Worm (Caenorhabditis elegans) whole organism, late embryonic: ENCODE results near the gene clec-52.
A peak's percentile ranks its signal among the peaks of the same experiment; 100 is the strongest.

Source experiments
- C38D4.7 ChIP-seq: fragments of 200-800 bp; sonication (Bioruptor generic); optimal IDR thresholded peaks from 2 replicates; lab custom pipeline; 2018; ENCODE audit warnings: mild to moderate bottlenecking, missing genetic modification characterization, moderate library complexity, missing compliant biosample characterization
- F13H6.1 ChIP-seq: sonication (generic microtip); optimal IDR thresholded peaks from 2 replicates; lab custom pipeline; 2016; ENCODE audit warnings: missing genetic modification characterization, missing compliant biosample characterization
- K02D7.2 ChIP-seq: sonication (generic microtip); optimal IDR thresholded peaks from 2 replicates; lab custom pipeline; 2017; ENCODE audit warnings: mild to moderate bottlenecking, missing genetic modification characterization, missing compliant biosample characterization
- T23F11.4 ChIP-seq: fragments of 200-800 bp; sonication (Bioruptor generic); optimal IDR thresholded peaks from 2 replicates; lab custom pipeline; 2018; ENCODE audit warnings: mild to moderate bottlenecking, missing genetic modification characterization, missing compliant biosample characterization
- ahr-1 ChIP-seq: sonication (generic microtip); optimal IDR thresholded peaks from 2 replicates; lab custom pipeline; 2016; ENCODE audit warnings: missing genetic modification characterization, missing compliant biosample characterization
- ama-1 ChIP-seq: fragments of 150-350 bp; optimal IDR thresholded peaks from 2 replicates; lab custom pipeline; 2014
- ceh-18 ChIP-seq: sonication (generic microtip); optimal IDR thresholded peaks from 2 replicates; lab custom pipeline; 2016; ENCODE audit warnings: missing genetic modification characterization, missing compliant biosample characterization
- ceh-22 ChIP-seq: sonication (generic microtip); optimal IDR thresholded peaks from 2 replicates; lab custom pipeline; 2017; ENCODE audit warnings: missing biosample characterization, missing genetic modification characterization
- ceh-31 ChIP-seq: sonication (generic microtip); optimal IDR thresholded peaks from 2 replicates; lab custom pipeline; 2016; ENCODE audit warnings: missing genetic modification characterization, missing compliant biosample characterization
- ceh-48 ChIP-seq: sonication (generic microtip); optimal IDR thresholded peaks from 2 replicates; lab custom pipeline; 2016; ENCODE audit warnings: missing genetic modification characterization, inconsistent platforms, missing compliant biosample characterization
- ceh-6 ChIP-seq: fragments of 200-800 bp; sonication (Bioruptor generic); optimal IDR thresholded peaks from 2 replicates; lab custom pipeline; 2018; ENCODE audit warnings: mild to moderate bottlenecking, missing genetic modification characterization, missing compliant biosample characterization
- elt-2 ChIP-seq: sonication (generic microtip); optimal IDR thresholded peaks from 2 replicates; lab custom pipeline; 2016; ENCODE audit warnings: missing genetic modification reagents, missing genetic modification characterization, missing compliant biosample characterization
- elt-4 ChIP-seq: sonication (generic microtip); optimal IDR thresholded peaks from 2 replicates; lab custom pipeline; 2016; ENCODE audit warnings: missing genetic modification characterization, missing compliant biosample characterization
- eyg-1 ChIP-seq: sonication (generic microtip); optimal IDR thresholded peaks from 2 replicates; lab custom pipeline; 2016; ENCODE audit warnings: missing genotype, missing genetic modification characterization, missing compliant biosample characterization
- fkh-6 ChIP-seq: sonication (generic microtip); optimal IDR thresholded peaks from 2 replicates; lab custom pipeline; 2016; ENCODE audit warnings: missing genetic modification characterization, missing compliant biosample characterization
- gmeb-2 ChIP-seq: sonication (generic microtip); optimal IDR thresholded peaks from 2 replicates; lab custom pipeline; 2016; ENCODE audit warnings: missing genetic modification characterization, inconsistent platforms, missing compliant biosample characterization
- hlh-13 ChIP-seq: fragments of 200-800 bp; sonication (Bioruptor generic); optimal IDR thresholded peaks from 2 replicates; lab custom pipeline; 2018; ENCODE audit warnings: mild to moderate bottlenecking, missing genetic modification characterization, missing compliant biosample characterization
- hlh-6 ChIP-seq: sonication (generic microtip); optimal IDR thresholded peaks from 2 replicates; lab custom pipeline; 2016; ENCODE audit warnings: missing genotype, missing genetic modification characterization, missing compliant biosample characterization
- hlh-8 ChIP-seq: sonication (generic microtip); optimal IDR thresholded peaks from 2 replicates; lab custom pipeline; 2016; ENCODE audit warnings: missing genotype, missing genetic modification characterization, missing compliant biosample characterization
- lim-6 ChIP-seq: sonication (generic microtip); optimal IDR thresholded peaks from 2 replicates; lab custom pipeline; 2016; ENCODE audit warnings: missing genetic modification characterization, missing compliant biosample characterization
- madf-2 ChIP-seq: sonication (generic microtip); optimal IDR thresholded peaks from 2 replicates; lab custom pipeline; 2017; ENCODE audit warnings: missing genetic modification characterization, missing compliant biosample characterization
- mec-3 ChIP-seq: sonication (generic microtip); optimal IDR thresholded peaks from 2 replicates; lab custom pipeline; 2016; ENCODE audit warnings: borderline replicate concordance, missing genetic modification characterization, missing compliant biosample characterization
- nfya-1 ChIP-seq: sonication (generic microtip); optimal IDR thresholded peaks from 2 replicates; lab custom pipeline; 2017; ENCODE audit warnings: missing genetic modification characterization, mild to moderate bottlenecking, missing compliant biosample characterization, antibody characterized with exemption, moderate library complexity
- nhr-11 ChIP-seq: fragments of 150-350 bp; optimal IDR thresholded peaks from 2 replicates; lab custom pipeline; 2014; ENCODE audit warnings: missing biosample characterization, missing genetic modification characterization
- nhr-232 ChIP-seq: sonication (generic microtip); optimal IDR thresholded peaks from 2 replicates; lab custom pipeline; 2016; ENCODE audit warnings: missing genetic modification characterization, missing compliant biosample characterization
- npax-4 ChIP-seq: sonication (generic microtip); optimal IDR thresholded peaks from 2 replicates; lab custom pipeline; 2016; ENCODE audit warnings: missing genetic modification characterization, missing compliant biosample characterization
- pag-3 ChIP-seq: sonication (generic microtip); optimal IDR thresholded peaks from 2 replicates; lab custom pipeline; 2016; ENCODE audit warnings: missing compliant biosample characterization, missing genetic modification characterization, borderline replicate concordance
- pha-2 ChIP-seq: sonication (generic microtip); optimal IDR thresholded peaks from 2 replicates; lab custom pipeline; 2017; ENCODE audit warnings: mild to moderate bottlenecking, missing genetic modification characterization, missing compliant biosample characterization
- rnt-1 ChIP-seq: sonication (generic microtip); optimal IDR thresholded peaks from 2 replicates; lab custom pipeline; 2016; ENCODE audit warnings: missing genetic modification characterization, missing compliant biosample characterization
- sdc-2 ChIP-seq: sonication (generic microtip); optimal IDR thresholded peaks from 2 replicates; lab custom pipeline; 2016; ENCODE audit warnings: missing genotype, missing genetic modification characterization, missing compliant biosample characterization
- sox-4 ChIP-seq: sonication (generic microtip); optimal IDR thresholded peaks from 2 replicates; lab custom pipeline; 2017; ENCODE audit warnings: mild to moderate bottlenecking, missing genetic modification characterization, inconsistent platforms, missing compliant biosample characterization
- tbx-7 ChIP-seq: sonication (generic microtip); optimal IDR thresholded peaks from 2 replicates; lab custom pipeline; 2016; ENCODE audit warnings: missing genotype, missing genetic modification characterization, missing compliant biosample characterization
- ttx-3 ChIP-seq: sonication (generic microtip); optimal IDR thresholded peaks from 2 replicates; lab custom pipeline; 2016; ENCODE audit warnings: missing genetic modification reagents, missing genetic modification characterization, missing compliant biosample characterization
- unc-3 ChIP-seq, 2 experiments: fragments of 200-800 bp in 1 of 2; sonication (Bioruptor generic) in 1 of 2; sonication (generic microtip) in 1 of 2; conservative IDR thresholded peaks in 1 of 2; optimal IDR thresholded peaks in 1 of 2; 2 replicates each; pipeline versions ENCODE4 v1.3.6 to Lab custom; 2016 to 2022; ENCODE audit warnings: missing compliant biosample characterization in 2 of 2, missing genetic modification characterization in 2 of 2, missing genetic modification reagents in 1 of 2
- unc-42 ChIP-seq: sonication (generic microtip); optimal IDR thresholded peaks from 2 replicates; lab custom pipeline; 2016; ENCODE audit warnings: missing genotype, missing genetic modification characterization, missing compliant biosample characterization
- unc-86 ChIP-seq: sonication (generic microtip); optimal IDR thresholded peaks from 2 replicates; lab custom pipeline; 2016; ENCODE audit warnings: missing genetic modification characterization, missing compliant biosample characterization

clec-52 gene

ce11 chrIV:8206314-8206713 lies 37.8 kb upstream of the clec-52 start, which contains the start of gene svh-1:
svh-1 (plus strand) TSS chrIV:8206614.
- TF ChIP-seq npax-4 (tag; lab: Kevin White, UChicago) (no peak), mec-3 (tag; lab: Kevin White, UChicago) (no peak), ceh-22 (tag; lab: Kevin White, UChicago) (no peak), unc-86 (tag; lab: Kevin White, UChicago) (no peak), rnt-1 (no peak), sox-4 (tag; lab: Kevin White, UChicago) (no peak), nhr-232 (tag; lab: Kevin White, UChicago) (no peak), tbx-7 (tag; lab: Kevin White, UChicago) (no peak), ttx-3 (tag; lab: Kevin White, UChicago) (no peak), elt-4 (no peak), ceh-18 (no peak), pag-3 (no peak), T23F11.4 (GFP tag; lab: Kevin White, UChicago) (no peak), madf-2 (no peak), F13H6.1 (tag; lab: Kevin White, UChicago) (no peak), hlh-6 (tag; lab: Kevin White, UChicago) (no peak)

ce11 chrIV:8205272-8206098 lies 36.9 kb upstream of the clec-52 start, which contains the start of gene hgrs-1:
hgrs-1 (minus strand) TSS chrIV:8206048.
- no peak for TF ChIP-seq pha-2 (tag; lab: Kevin White, UChicago)
- TF ChIP-seq ceh-31 (tag; lab: Kevin White, UChicago), result peak; percentile 25
- peak; percentile 29 for TF ChIP-seq nfya-1 (tag; lab: Kevin White, UChicago)

- TF ChIP-seq K02D7.2 (tag; lab: Kevin White, UChicago), result no peak
- TF ChIP-seq unc-42 (tag; lab: Kevin White, UChicago), result no peak
- TF ChIP-seq ceh-48 (tag; lab: Kevin White, UChicago), result no peak
- no peak for TF ChIP-seq unc-3 (GFP tag; conservative IDR thresholded peaks at IDR 0.05; lab: Robert Waterston, UW)
- no peak for TF ChIP-seq unc-3 (tag; optimal IDR thresholded peaks at IDR 0.05; lab: Kevin White, UChicago)
- no peak for TF ChIP-seq gmeb-2 (tag; lab: Kevin White, UChicago)
- TF ChIP-seq ceh-6 (GFP tag; lab: Kevin White, UChicago), result no peak
- no peak for TF ChIP-seq sdc-2 (tag; lab: Kevin White, UChicago)
- no peak for TF ChIP-seq hlh-8 (tag; lab: Kevin White, UChicago)
- no peak for TF ChIP-seq madf-2
These were observed 35.0 kb upstream of the clec-52 start for ce11 chrIV:8203555-8203954.

- TF ChIP-seq rnt-1 (no peak), ahr-1 (tag; lab: Kevin White, UChicago) (no peak), tbx-7 (tag; lab: Kevin White, UChicago) (no peak), eyg-1 (tag; lab: Kevin White, UChicago) (no peak), ceh-31 (tag; lab: Kevin White, UChicago) (no peak), ceh-48 (tag; lab: Kevin White, UChicago) (no peak), elt-2 (tag; lab: Kevin White, UChicago) (no peak), ceh-22 (tag; lab: Kevin White, UChicago) (no peak), nhr-11 (tag; lab: Kevin White, UChicago) (no peak), C38D4.7 (no peak), hlh-13 (GFP tag; lab: Kevin White, UChicago) (no peak), fkh-6 (no peak), sox-4 (tag; lab: Kevin White, UChicago) (no peak), pha-2 (tag; lab: Kevin White, UChicago) (no peak), ama-1 (no peak), lim-6 (tag; lab: Kevin White, UChicago) (no peak), ceh-6 (GFP tag; lab: Kevin White, UChicago) (no peak)
These were observed 32.6 kb upstream of the clec-52 start, which contains the start of gene glrx-22 for ce11 chrIV:8201133-8201532. glrx-22 (minus strand) TSS chrIV:8201233.
